Worm (Caenorhabditis elegans): ENCODE data around the gene utx-1.

ce11 chrX:8592881-8593280 is 35.9 kb downstream of the utx-1 start, which contains the start of gene nlp-7:
- TF ChIP-seq T26A8.4 (GFP tag; IDR thresholded peaks at IDR 0.05) (no peak), hif-1 (tag; optimal IDR thresholded peaks at IDR 0.05) (no peak), aly-2 (tag; optimal IDR thresholded peaks at IDR 0.05) (no peak), lsy-2 (tag; optimal IDR thresholded peaks at IDR 0.05) (no peak), ceh-44 (GFP tag; IDR thresholded peaks at IDR 0.05) (no peak), egl-27 (tag; optimal IDR thresholded peaks at IDR 0.05) (no peak), hlh-30 (tag; optimal IDR thresholded peaks at IDR 0.05; ENCODE audit: insufficient read depth) (no peak), lin-15B (tag; optimal IDR thresholded peaks at IDR 0.05) (no peak), ceh-28 (tag; optimal IDR thresholded peaks at IDR 0.05) (no peak), ama-1 (optimal IDR thresholded peaks at IDR 0.05) (no peak), pha-4 (GFP tag; IDR thresholded peaks at IDR 0.05) (no peak), pha-4 (tag; optimal IDR thresholded peaks at IDR 0.05) (no peak), aha-1 (tag) (no peak), dpl-1 (GFP tag; optimal IDR thresholded peaks at IDR 0.05) (no peak)

Data from whole organism, L4 larva.